Fruit fly (Drosophila melanogaster) whole organism, embryonic: ENCODE results near the gene CG12507.

ENCODE experiments used
- C15 ChIP-seq: fragments of 200-800 bp; sonication (Bioruptor generic); IDR thresholded peaks from 3 replicates; pipeline ENCODE4 v1.3.6; 2022; ENCODE audit warnings: missing biosample characterization, missing genetic modification characterization
- CG10979 ChIP-seq: fragments of 200-800 bp; sonication (Bioruptor generic); optimal IDR thresholded peaks from 2 replicates; lab custom pipeline; 2018; ENCODE audit warnings: missing biosample characterization, mild to moderate bottlenecking, missing genetic modification characterization, moderate library complexity
- CG12071 ChIP-seq: fragments of 200-800 bp; sonication (Bioruptor generic); optimal IDR thresholded peaks from 3 replicates; lab custom pipeline; 2018; ENCODE audit warnings: missing biosample characterization, mild to moderate bottlenecking, missing genetic modification characterization
- CG12769 ChIP-seq: fragments of 200-800 bp; sonication (Bioruptor generic); optimal IDR thresholded peaks from 2 replicates; lab custom pipeline; 2019; ENCODE audit warnings: missing biosample characterization, mild to moderate bottlenecking, missing genetic modification characterization, moderate library complexity
- CG13775 ChIP-seq: fragments of 200-800 bp; sonication (Bioruptor generic); optimal IDR thresholded peaks from 3 replicates; lab custom pipeline; 2017; ENCODE audit warnings: missing biosample characterization, mild to moderate bottlenecking, missing genetic modification characterization
- CG13894 ChIP-seq: fragments of 200-800 bp; sonication (Bioruptor generic); optimal IDR thresholded peaks from 3 replicates; lab custom pipeline; 2018; ENCODE audit warnings: missing biosample characterization, mild to moderate bottlenecking, missing genetic modification characterization, moderate library complexity
- CG1647 ChIP-seq: fragments of 200-800 bp; sonication (Bioruptor generic); optimal IDR thresholded peaks from 3 replicates; lab custom pipeline; 2016; ENCODE audit warnings: missing biosample characterization, missing genetic modification characterization
- CG17568 ChIP-seq: fragments of 200-800 bp; sonication (Bioruptor generic); optimal IDR thresholded peaks from 2 replicates; lab custom pipeline; 2018; ENCODE audit warnings: missing biosample characterization, mild to moderate bottlenecking, missing genetic modification characterization, moderate library complexity
- CG18262 ChIP-seq: fragments of 200-800 bp; optimal IDR thresholded peaks from 3 replicates; lab custom pipeline; 2019; ENCODE audit warnings: missing biosample characterization, mild to moderate bottlenecking, missing genetic modification characterization, moderate library complexity
- CG3065 ChIP-seq: fragments of 200-800 bp; sonication (Bioruptor generic); optimal IDR thresholded peaks from 2 replicates; lab custom pipeline; 2016; ENCODE audit warnings: missing biosample characterization, missing genetic modification characterization
- CG31224 ChIP-seq: fragments of 200-800 bp; sonication (Bioruptor generic); IDR thresholded peaks from 2 replicates; pipeline ENCODE4 v1.3.6; 2022; ENCODE audit warnings: missing biosample characterization, missing genetic modification characterization
- CG43689 ChIP-seq: fragments of 200-800 bp; sonication (Bioruptor generic); IDR thresholded peaks from 2 replicates; pipeline ENCODE4 v1.3.6; 2022; ENCODE audit warnings: missing biosample characterization, missing genetic modification characterization
- CG5245 ChIP-seq: fragments of 200-800 bp; sonication (Bioruptor generic); optimal IDR thresholded peaks from 3 replicates; lab custom pipeline; 2016; ENCODE audit warnings: missing biosample characterization, missing genetic modification characterization
- CG6254 ChIP-seq: fragments of 200-800 bp; sonication (Bioruptor generic); optimal IDR thresholded peaks from 3 replicates; lab custom pipeline; 2017; ENCODE audit warnings: mild to moderate bottlenecking, missing biosample characterization, missing genetic modification reagents, missing genetic modification characterization
- CG6689 ChIP-seq: fragments of 200-800 bp; sonication (Bioruptor generic); IDR thresholded peaks from 2 replicates; pipeline ENCODE4 v1.3.6; 2022; ENCODE audit warnings: missing biosample characterization, missing genetic modification characterization
- CG6765 ChIP-seq: fragments of 200-800 bp; sonication (Bioruptor generic); optimal IDR thresholded peaks from 3 replicates; lab custom pipeline; 2017; ENCODE audit warnings: missing biosample characterization, mild to moderate bottlenecking, missing genetic modification characterization
- CG6813 ChIP-seq: fragments of 200-800 bp; sonication (Bioruptor generic); optimal IDR thresholded peaks from 2 replicates; lab custom pipeline; 2017; ENCODE audit warnings: missing biosample characterization, missing genetic modification characterization, mild to moderate bottlenecking, moderate library complexity, missing genetic modification reagents
- CG7745 ChIP-seq: fragments of 200-800 bp; sonication (Bioruptor generic); optimal IDR thresholded peaks from 2 replicates; lab custom pipeline; 2018; ENCODE audit warnings: missing biosample characterization, mild to moderate bottlenecking, missing genetic modification characterization, moderate library complexity
- CG7987 ChIP-seq: fragments of 200-800 bp; sonication (Bioruptor generic); optimal IDR thresholded peaks from 2 replicates; lab custom pipeline; 2018; ENCODE audit warnings: missing biosample characterization, mild to moderate bottlenecking, missing genetic modification characterization, moderate library complexity
- CG9817 ChIP-seq: fragments of 200-800 bp; sonication (Bioruptor generic); optimal IDR thresholded peaks from 2 replicates; lab custom pipeline; 2018; ENCODE audit warnings: missing biosample characterization, mild to moderate bottlenecking, missing genetic modification characterization, moderate library complexity
- Dip2 ChIP-seq: fragments of 200-800 bp; sonication (Bioruptor generic); IDR thresholded peaks from 2 replicates; pipeline ENCODE4 v1.3.6; 2022; ENCODE audit warnings: missing biosample characterization, missing genetic modification characterization
- Hey ChIP-seq: fragments of 200-800 bp; sonication (Bioruptor generic); optimal IDR thresholded peaks from 3 replicates; lab custom pipeline; 2018; ENCODE audit warnings: missing biosample characterization, mild to moderate bottlenecking, missing genetic modification characterization
- Lhr ChIP-seq: fragments of 200-800 bp; sonication (Bioruptor generic); optimal IDR thresholded peaks from 3 replicates; lab custom pipeline; 2017; ENCODE audit warnings: mild to moderate bottlenecking, missing biosample characterization, missing genetic modification reagents, missing genetic modification characterization
- MBD-R2 ChIP-seq: fragments of 200-800 bp; sonication (Bioruptor generic); IDR thresholded peaks from 2 replicates; pipeline ENCODE4 v1.3.6; 2022; ENCODE audit warnings: missing biosample characterization, missing genetic modification characterization
- Opbp ChIP-seq: fragments of 200-800 bp; sonication (Bioruptor generic); IDR thresholded peaks from 3 replicates; pipeline ENCODE4 v1.3.6; 2022; ENCODE audit warnings: missing biosample characterization, missing genetic modification characterization; ENCODE audit not compliant: partially characterized antibody
- PHDP ChIP-seq: fragments of 200-800 bp; sonication (Bioruptor generic); optimal IDR thresholded peaks from 3 replicates; lab custom pipeline; 2018; ENCODE audit warnings: missing biosample characterization, mild to moderate bottlenecking, missing genetic modification characterization, moderate library complexity
- Ptx1 ChIP-seq: fragments of 200-800 bp; sonication (Bioruptor generic); IDR thresholded peaks from 2 replicates; pipeline ENCODE4 v1.3.6; 2022; ENCODE audit warnings: missing biosample characterization, missing genetic modification characterization
- Six4 ChIP-seq: fragments of 200-800 bp; sonication (Bioruptor generic); optimal IDR thresholded peaks from 2 replicates; lab custom pipeline; 2016; ENCODE audit warnings: missing biosample characterization, missing genetic modification characterization
- Sry-δ ChIP-seq: fragments of 200-800 bp; sonication (Bioruptor generic); optimal IDR thresholded peaks from 2 replicates; lab custom pipeline; 2016; ENCODE audit warnings: missing biosample characterization, missing genetic modification characterization
- Ssrp ChIP-seq: fragments of 200-800 bp; sonication (Bioruptor generic); optimal IDR thresholded peaks from 2 replicates; lab custom pipeline; 2018; ENCODE audit warnings: missing biosample characterization, mild to moderate bottlenecking, missing genetic modification characterization, moderate library complexity
- amos ChIP-seq: fragments of 200-800 bp; sonication (Bioruptor generic); IDR thresholded peaks from 2 replicates; pipeline ENCODE4 v1.3.6; 2022; ENCODE audit warnings: missing biosample characterization, missing genetic modification characterization; ENCODE audit not compliant: partially characterized antibody
- ara ChIP-seq: fragments of 200-800 bp; sonication (Bioruptor generic); IDR thresholded peaks from 2 replicates; pipeline ENCODE4 v1.3.6; 2022; ENCODE audit warnings: missing biosample characterization, missing genetic modification characterization
- bigmax ChIP-seq: fragments of 200-800 bp; sonication (Bioruptor generic); optimal IDR thresholded peaks from 2 replicates; lab custom pipeline; 2018; ENCODE audit warnings: missing biosample characterization, mild to moderate bottlenecking, missing genetic modification characterization
- crp ChIP-seq, 2 experiments: fragments of 200-800 bp; sonication (Bioruptor generic); optimal IDR thresholded peaks; 2 replicates in 1 of 2; 3 replicates in 1 of 2; lab custom pipeline; 2017; ENCODE audit warnings: missing biosample characterization in 2 of 2, missing genetic modification characterization in 2 of 2, mild to moderate bottlenecking in 1 of 2, moderate library complexity in 1 of 2
- en ChIP-seq: fragments of 200-800 bp; sonication (Bioruptor generic); optimal IDR thresholded peaks from 2 replicates; lab custom pipeline; 2016; ENCODE audit warnings: missing biosample characterization, missing genetic modification characterization
- gfzf ChIP-seq: fragments of 200-800 bp; sonication (Bioruptor generic); optimal IDR thresholded peaks from 2 replicates; lab custom pipeline; 2016; ENCODE audit warnings: missing biosample characterization, mild to moderate bottlenecking, missing genetic modification characterization, moderate library complexity
- grau ChIP-seq: fragments of 200-800 bp; optimal IDR thresholded peaks from 3 replicates; lab custom pipeline; 2019; ENCODE audit warnings: missing biosample characterization, mild to moderate bottlenecking, missing genetic modification characterization, moderate library complexity
- gro ChIP-seq: fragments of 200-800 bp; sonication (Bioruptor generic); optimal IDR thresholded peaks from 2 replicates; lab custom pipeline; 2016; ENCODE audit warnings: missing biosample characterization, missing genetic modification characterization
- her ChIP-seq: fragments of 200-800 bp; sonication (Bioruptor generic); optimal IDR thresholded peaks from 2 replicates; lab custom pipeline; 2016; ENCODE audit warnings: missing biosample characterization, missing genetic modification characterization
- jumu ChIP-seq: fragments of 200-800 bp; sonication (Bioruptor generic); optimal IDR thresholded peaks from 3 replicates; lab custom pipeline; 2016; ENCODE audit warnings: missing biosample characterization, missing genetic modification characterization
- klu ChIP-seq: fragments of 200-800 bp; sonication (Bioruptor generic); IDR thresholded peaks from 2 replicates; pipeline ENCODE4 v1.3.6; 2022; ENCODE audit warnings: missing biosample characterization, missing genetic modification characterization
- oc ChIP-seq: fragments of 200-800 bp; sonication (Bioruptor generic); optimal IDR thresholded peaks from 2 replicates; lab custom pipeline; 2018; ENCODE audit warnings: missing biosample characterization, mild to moderate bottlenecking, missing genetic modification characterization, moderate library complexity
- org-1 ChIP-seq: fragments of 200-800 bp; sonication (Bioruptor generic); optimal IDR thresholded peaks from 2 replicates; lab custom pipeline; 2017; ENCODE audit warnings: missing biosample characterization, missing genetic modification characterization
- pan ChIP-seq, 4 experiments: fragments of >200 bp in 3 of 4; fragments of 200-800 bp in 1 of 4; sonication (Bioruptor generic) in 1 of 4; optimal IDR thresholded peaks in 3 of 4; IDR thresholded peaks in 1 of 4; 2 replicates each; pipeline versions ENCODE4 v1.3.6 to Lab custom; 2017 to 2022; ENCODE audit warnings: missing biosample characterization in 2 of 4, missing genetic modification characterization in 2 of 4, mixed read lengths in 1 of 4
- psq ChIP-seq: fragments of 200-800 bp; sonication (Bioruptor generic); optimal IDR thresholded peaks from 2 replicates; lab custom pipeline; 2017; ENCODE audit warnings: missing biosample characterization, missing genetic modification characterization
- schlank ChIP-seq: fragments of 200-800 bp; sonication (Bioruptor generic); optimal IDR thresholded peaks from 2 replicates; lab custom pipeline; 2018; ENCODE audit warnings: missing biosample characterization, mild to moderate bottlenecking, missing genetic modification characterization
- sens-2 ChIP-seq: fragments of 200-800 bp; sonication (Bioruptor generic); IDR thresholded peaks from 2 replicates; pipeline ENCODE4 v1.3.6; 2022; ENCODE audit warnings: missing biosample characterization, missing genetic modification characterization
- toy ChIP-seq: fragments of 200-800 bp; sonication (Bioruptor generic); IDR thresholded peaks from 2 replicates; pipeline ENCODE4 v1.3.6; 2022; ENCODE audit warnings: missing biosample characterization, missing genetic modification characterization
- tup ChIP-seq: fragments of 200-800 bp; sonication (Bioruptor generic); optimal IDR thresholded peaks from 2 replicates; lab custom pipeline; 2016; ENCODE audit warnings: missing biosample characterization, mild to moderate bottlenecking, missing genetic modification characterization, moderate library complexity
- vnd ChIP-seq: fragments of 200-800 bp; sonication (Bioruptor generic); IDR thresholded peaks from 3 replicates; pipeline ENCODE4 v1.3.6; 2022; ENCODE audit warnings: missing biosample characterization, missing genetic modification characterization; ENCODE audit not compliant: partially characterized antibody

CG12507 gene

DNA sequence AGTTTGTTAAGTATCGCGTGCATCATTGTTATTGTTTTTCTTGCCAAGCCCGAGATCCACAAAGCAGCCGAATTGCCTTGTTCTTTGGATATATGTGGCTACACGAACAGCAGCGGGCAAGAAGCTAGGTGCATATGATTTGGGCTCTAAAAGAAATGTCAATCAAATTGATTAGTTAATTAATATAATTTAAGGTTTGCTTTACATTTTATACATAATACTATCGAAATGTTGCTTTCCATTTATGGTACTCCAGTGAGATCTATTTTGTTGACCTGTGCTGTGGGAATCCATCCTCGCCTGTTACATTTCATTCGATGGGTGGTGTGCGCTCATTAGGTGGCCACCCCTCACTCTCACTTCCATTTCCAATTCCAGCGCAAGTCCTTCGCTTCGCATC is 2.9 kb downstream of the CG12507 start (continued):
- TF ChIP-seq MBD-R2, result peak; percentile 51; the same call in 1 of the 2 replicates
- no peak for TF ChIP-seq gfzf (GFP tag; lab: Kevin White, UChicago)
- TF ChIP-seq CG17568 (GFP tag; lab: Kevin White, UChicago), result no peak
- TF ChIP-seq oc, result peak; percentile 74
- peak; percentile 72 for TF ChIP-seq CG5245 (GFP tag; lab: Kevin White, UChicago)
- TF ChIP-seq jumu, result peak; percentile 41
- peak; percentile 65 for TF ChIP-seq CG12071 (GFP tag; lab: Kevin White, UChicago)
- TF ChIP-seq CG31224, result no peak
- TF ChIP-seq CG18262 (tag; lab: Kevin White, UChicago), result peak; percentile 79
- TF ChIP-seq Ssrp (tag; lab: Kevin White, UChicago), result peak; percentile 70
- TF ChIP-seq Opbp (GFP tag; lab: Robert Waterston, UW), result no peak
- peak; percentile 53 for TF ChIP-seq schlank (tag; lab: Kevin White, UChicago)
- peak; percentile 25 for TF ChIP-seq CG1647 (GFP tag; lab: Kevin White, UChicago)
- peak; percentile 33 for TF ChIP-seq tup
- peak; percentile 87 for TF ChIP-seq CG12769 (tag; lab: Kevin White, UChicago)
- TF ChIP-seq CG43689 (GFP tag; lab: Robert Waterston, UW), result no peak
- no peak for TF ChIP-seq amos (GFP tag; lab: Robert Waterston, UW)
- TF ChIP-seq Hey (tag; lab: Kevin White, UChicago), result peak; percentile 6
- TF ChIP-seq CG6813 (GFP tag; lab: Kevin White, UChicago), result peak; percentile 79
- no peak for TF ChIP-seq pan (optimal IDR thresholded peaks at IDR 0.05; lab: Kevin White, UChicago)
- TF ChIP-seq pan (GFP tag; optimal IDR thresholded peaks at IDR 0.05 in 1 of 2, IDR thresholded peaks at IDR 0.05 in 1 of 2), result peak in 1 of 2 experiments; percentile 74
- peak; percentile 34 for TF ChIP-seq Lhr (GFP tag; lab: Kevin White, UChicago)
- TF ChIP-seq grau (tag; lab: Kevin White, UChicago), result peak; percentile 81
- TF ChIP-seq CG13775 (GFP tag; lab: Kevin White, UChicago), result peak; percentile 68
- TF ChIP-seq CG3065 (GFP tag; lab: Kevin White, UChicago), result peak; percentile 13
- peak; percentile 84 for TF ChIP-seq CG10979 (tag; lab: Kevin White, UChicago)
- peak; percentile 20 for TF ChIP-seq CG6765
- peak; percentile 81 for TF ChIP-seq Ptx1 (GFP tag; lab: Robert Waterston, UW)
- TF ChIP-seq CG6689 (GFP tag; lab: Robert Waterston, UW), result peak; percentile 81
- TF ChIP-seq CG9817, result peak; percentile 76
- TF ChIP-seq her (GFP tag; lab: Kevin White, UChicago), result no peak
- no peak for TF ChIP-seq CG7745 (tag; lab: Kevin White, UChicago)
- peak; percentile 66 for TF ChIP-seq klu (GFP tag; lab: Robert Waterston, UW)
- TF ChIP-seq en (GFP tag; lab: Kevin White, UChicago), result no peak
- TF ChIP-seq PHDP (tag; lab: Kevin White, UChicago), result peak; percentile 82
- peak; percentile 44 for TF ChIP-seq gro
- TF ChIP-seq CG7987 (GFP tag; lab: Kevin White, UChicago), result peak; percentile 18
- 0 out of 3 replicates have a peak, but pooled peaks have one; percentile 13 for TF ChIP-seq C15 (GFP tag; lab: Robert Waterston, UW)
- TF ChIP-seq toy (GFP tag; lab: Robert Waterston, UW), result no peak
- TF ChIP-seq ara (GFP tag; lab: Robert Waterston, UW), result peak; percentile 79; the same call in 1 of the 2 replicates
- TF ChIP-seq Six4 (GFP tag; lab: Kevin White, UChicago), result peak; percentile 73
- TF ChIP-seq Sry-δ (GFP tag; lab: Kevin White, UChicago), result peak; percentile 15
- peak; percentile 4 for TF ChIP-seq bigmax (GFP tag; lab: Kevin White, UChicago)
- no peak for TF ChIP-seq Dip2 (GFP tag; lab: Robert Waterston, UW)
- TF ChIP-seq psq (GFP tag; lab: Kevin White, UChicago), result no peak
- TF ChIP-seq vnd (GFP tag; lab: Robert Waterston, UW), result no peak
- peak; percentile 74 for TF ChIP-seq org-1 (GFP tag; lab: Kevin White, UChicago)
- TF ChIP-seq CG6254, result peak; percentile 72
- no peak for TF ChIP-seq crp (GFP tag; optimal IDR thresholded peaks at IDR 0.05; lab: Kevin White, UChicago)
- TF ChIP-seq CG13894 (tag; lab: Kevin White, UChicago), result peak; percentile 79
- peak; percentile 68 for TF ChIP-seq sens-2 (GFP tag; lab: Robert Waterston, UW)
